Worm (Caenorhabditis elegans): Measurements from ENCODE around the gene clec-20.
"Not testable (repeated sequence)": the region's sequence is repeated elsewhere in the genome, so short reads cannot be mapped to it uniquely, and the experiment has no call there.

The clec-20 gene

ce11 chrII:1633490-1633889, 38.5 kb upstream of the clec-20 start, which contains the start of gene C08E3.1:
TSS of gene C08E3.1 (plus strand) at chrII:1633790.
- TF ChIP-seq F10B5.3 (tag; optimal IDR thresholded peaks at IDR 0.05); lin-29 (GFP tag; IDR thresholded peaks at IDR 0.05); ctbp-1 (GFP tag; IDR thresholded peaks at IDR 0.05): not testable (repeated sequence)

DNA sequence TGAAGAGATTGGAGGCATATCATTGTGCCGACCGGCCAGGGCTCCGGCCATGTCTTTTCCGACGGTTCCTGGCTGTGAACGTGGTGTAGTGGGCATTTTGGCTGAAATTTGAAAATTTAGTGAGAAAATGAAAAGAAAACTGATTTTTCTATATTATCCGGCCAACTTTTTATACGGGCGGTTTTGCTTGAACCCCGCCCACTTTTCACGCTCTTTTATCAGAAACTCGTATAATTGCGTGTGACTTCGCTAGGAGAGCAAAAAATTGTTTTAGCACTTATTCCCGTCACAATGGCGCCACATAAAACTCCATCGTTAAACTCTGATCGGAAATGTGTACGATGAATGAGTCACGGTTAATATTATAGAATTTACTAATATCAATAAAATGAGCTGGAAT, 37.2 kb upstream of the clec-20 start, which contains the start of gene C08E3.13:
TSS of gene C08E3.13 (minus strand) at position 101 of the 400 bp plus-strand sequence.
- not testable (repeated sequence) for TF ChIP-seq nhr-28 (tag; optimal IDR thresholded peaks at IDR 0.05); hlh-11 (tag; optimal IDR thresholded peaks at IDR 0.05); Y48G9A.11 (GFP tag; IDR thresholded peaks at IDR 0.05)

- TF ChIP-seq gei-8 (GFP tag; optimal IDR thresholded peaks at IDR 0.05); nhr-102 (tag; optimal IDR thresholded peaks at IDR 0.05); lim-7 (GFP tag; IDR thresholded peaks at IDR 0.05): not testable (repeated sequence)
Observed at ce11 chrII:1627783-1628182, 32.7 kb upstream of the clec-20 start, which contains the start of gene C08E3.15. TSS of gene C08E3.15 (minus strand) at chrII:1627883.

DNA sequence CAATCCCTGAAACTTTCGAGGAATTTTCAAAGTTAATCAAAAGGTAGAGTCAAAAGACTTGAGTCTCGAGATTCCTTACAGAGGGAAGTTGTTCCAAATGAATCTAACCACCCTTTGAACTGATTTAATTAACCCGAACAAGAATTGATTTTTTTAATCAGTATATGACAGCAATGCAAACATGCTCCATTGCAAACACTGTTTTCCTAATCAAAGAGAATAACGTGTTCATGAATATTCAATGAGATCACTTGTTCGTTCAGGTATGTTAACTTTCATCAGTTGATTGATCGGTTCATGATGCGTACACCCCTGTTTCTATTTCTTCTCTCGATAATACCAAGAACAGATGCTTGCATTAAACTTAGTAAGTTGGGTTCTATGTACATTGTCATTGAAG, 30.6 kb upstream of the clec-20 start, which contains the start of gene C08E3.14:
TSS of gene C08E3.14 (plus strand) at position 301 of the 400 bp plus-strand sequence.
- TF ChIP-seq ztf-11 (tag; optimal IDR thresholded peaks at IDR 0.05) (no peak), R02D3.7 (tag; optimal IDR thresholded peaks at IDR 0.05) (no peak), lin-15B (tag; optimal IDR thresholded peaks at IDR 0.05) (no peak), hif-1 (tag; optimal IDR thresholded peaks at IDR 0.05) (no peak), dmd-8 (GFP tag; IDR thresholded peaks at IDR 0.05) (no peak), lin-29 (GFP tag; IDR thresholded peaks at IDR 0.05) (no peak), lin-38 (GFP tag; IDR thresholded peaks at IDR 0.05) (no peak), zip-11 (GFP tag; IDR thresholded peaks at IDR 0.05) (no peak), mep-1 (tag; optimal IDR thresholded peaks at IDR 0.05) (no peak), jun-1 (tag; optimal IDR thresholded peaks at IDR 0.05) (no peak), rbr-2 (tag; optimal IDR thresholded peaks at IDR 0.05) (no peak), egl-43 (GFP tag; IDR thresholded peaks at IDR 0.05) (no peak), pha-4 (GFP tag; IDR thresholded peaks at IDR 0.05) (no peak), pha-4 (tag; optimal IDR thresholded peaks at IDR 0.05) (no peak), F37D6.2 (tag; optimal IDR thresholded peaks at IDR 0.05) (no peak), madf-9 (GFP tag; conservative IDR thresholded peaks at IDR 0.05) (no peak), set-16 (GFP tag; IDR thresholded peaks at IDR 0.05) (no peak), lsy-2 (tag; optimal IDR thresholded peaks at IDR 0.05) (no peak)

- TF ChIP-seq spr-1 (tag; optimal IDR thresholded peaks at IDR 0.05) (no peak), R02D3.7 (tag; optimal IDR thresholded peaks at IDR 0.05) (no peak), hlh-11 (tag; optimal IDR thresholded peaks at IDR 0.05) (no peak), saeg-2 (GFP tag; IDR thresholded peaks at IDR 0.05) (no peak)
Observed at ce11 chrII:1624572-1624971, 29.5 kb upstream of the clec-20 start, which contains the start of gene fbxa-160. TSS of gene fbxa-160 (minus strand) at chrII:1624672.

ce11 chrII:1621795-1622194, 26.8 kb upstream of the clec-20 start:
- TF ChIP-seq lin-13 (GFP tag; optimal IDR thresholded peaks at IDR 0.05) (no peak), lin-39 (tag; optimal IDR thresholded peaks at IDR 0.05) (no peak), unc-62 (GFP tag; optimal IDR thresholded peaks at IDR 0.05 in 1 of 2) (peak in 1 of 2 experiments; percentile 71), unc-62 (tag; optimal IDR thresholded peaks at IDR 0.05) (no peak), Y5F2A.4 (GFP tag; optimal IDR thresholded peaks at IDR 0.05) (no peak), sdz-12 (GFP tag; optimal IDR thresholded peaks at IDR 0.05) (no peak), lin-1 (GFP tag; IDR thresholded peaks at IDR 0.05) (no peak), daf-8 (GFP tag; IDR thresholded peaks at IDR 0.05) (no peak), Y75B8A.6 (GFP tag; IDR thresholded peaks at IDR 0.05) (no peak), skn-1 (tag; optimal IDR thresholded peaks at IDR 0.05) (no peak), dmd-8 (GFP tag; IDR thresholded peaks at IDR 0.05) (no peak), pqm-1 (tag; optimal IDR thresholded peaks at IDR 0.05) (peak; percentile 95), nhr-28 (tag; optimal IDR thresholded peaks at IDR 0.05) (peak; percentile 45), nhr-41 (GFP tag; IDR thresholded peaks at IDR 0.05) (no peak), ama-1 (optimal IDR thresholded peaks at IDR 0.05) (no peak), F44E2.7 (GFP tag; IDR thresholded peaks at IDR 0.05) (no peak), mxl-3 (GFP tag; optimal IDR thresholded peaks at IDR 0.05) (peak; percentile 15), ceh-82 (tag; optimal IDR thresholded peaks at IDR 0.05) (no peak)

Data from whole organism, L4 larva.